Worm (Caenorhabditis elegans) whole organism, mixed stage, embryonic: ENCODE data around the gene R04B5.1.

Experiments
- mep-1 ChIP-seq: fragments of 150-350 bp; optimal IDR thresholded peaks from 2 replicates; lab custom pipeline; 2017; ENCODE audit warnings: missing biosample characterization, missing genetic modification reagents, missing genetic modification characterization, inconsistent platforms
- unc-120 ChIP-seq: sonication (generic microtip); optimal IDR thresholded peaks from 2 replicates; lab custom pipeline; 2017; ENCODE audit warnings: missing genetic modification characterization, missing compliant biosample characterization; ENCODE audit not compliant: poor library complexity, severe bottlenecking
- ztf-11 ChIP-seq: fragments of 150-350 bp; optimal IDR thresholded peaks from 2 replicates; lab custom pipeline; 2014; ENCODE audit warnings: missing biosample characterization, missing genetic modification characterization

ce11 chrV:10042254-10042653 is 35.9 kb downstream of the R04B5.1 start:
- TF ChIP-seq unc-120 (tag; lab: Kevin White, UChicago) (no peak), mep-1 (tag; lab: Kevin White, UChicago) (peak; percentile 51), ztf-11 (tag; lab: Kevin White, UChicago) (no peak)
